Worm (Caenorhabditis elegans): Measurements from ENCODE around the gene pld-1.

DNA sequence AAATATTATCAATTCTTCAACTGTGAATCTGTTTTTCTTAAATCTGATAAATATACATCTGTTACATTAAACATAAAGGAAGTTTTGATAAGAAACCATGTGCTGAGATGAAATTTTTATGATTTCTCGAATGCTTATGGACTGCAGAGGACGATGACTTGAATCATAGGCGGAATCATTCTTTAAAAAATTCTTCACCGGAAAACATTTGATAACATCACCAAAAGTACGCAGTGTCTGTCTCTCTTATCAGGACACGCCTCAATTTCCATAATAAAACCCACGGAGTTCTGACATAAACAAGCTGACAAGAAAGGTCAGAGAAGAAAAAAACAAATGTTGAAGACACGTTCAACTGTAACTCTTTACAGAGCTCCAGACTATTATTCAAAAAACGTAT lies 18.2 kb upstream of the pld-1 start, which contains the start of gene F09C12.2:
- TF ChIP-seq unc-62 (GFP tag; optimal IDR thresholded peaks at IDR 0.05 in 1 of 2): no peak
- no peak for TF ChIP-seq unc-62 (tag; optimal IDR thresholded peaks at IDR 0.05)
- TF ChIP-seq fos-1 (tag; optimal IDR thresholded peaks at IDR 0.05): no peak
- no peak for TF ChIP-seq Y105C5A.15 (GFP tag; IDR thresholded peaks at IDR 0.05)
- TF ChIP-seq nhr-11 (tag; optimal IDR thresholded peaks at IDR 0.05): no peak
- no peak for TF ChIP-seq hlh-30 (tag; optimal IDR thresholded peaks at IDR 0.05; ENCODE audit: insufficient read depth)
- TF ChIP-seq skn-1 (tag; optimal IDR thresholded peaks at IDR 0.05): no peak
- no peak for TF ChIP-seq snpc-4 (tag; optimal IDR thresholded peaks at IDR 0.05)
- no peak for TF ChIP-seq egl-27 (tag; optimal IDR thresholded peaks at IDR 0.05)
- TF ChIP-seq R02D3.7 (tag; optimal IDR thresholded peaks at IDR 0.05): no peak
- no peak for TF ChIP-seq lin-13 (GFP tag; optimal IDR thresholded peaks at IDR 0.05)
- no peak for TF ChIP-seq lin-39 (tag; optimal IDR thresholded peaks at IDR 0.05)
- no peak for TF ChIP-seq ama-1 (optimal IDR thresholded peaks at IDR 0.05)
- no peak for TF ChIP-seq zfp-2 (tag; optimal IDR thresholded peaks at IDR 0.05)
- no peak for TF ChIP-seq unc-130 (GFP tag; optimal IDR thresholded peaks at IDR 0.05)

Measured in whole organism, L4 larva.